Fruit fly (Drosophila melanogaster): Measurements from ENCODE around the gene Faf2.

Gene Faf2

dm6 chr2L:18753242-18753641, 44.8 kb upstream of the Faf2 start (continued):
- TF ChIP-seq CG13287 (GFP tag; IDR thresholded peaks at IDR 0.05; ENCODE audit: partially characterized antibody) (no peak), cg (GFP tag; optimal IDR thresholded peaks at IDR 0.05) (peak; percentile 23), Atf-2 (GFP tag; optimal IDR thresholded peaks at IDR 0.05) (no peak), CG6813 (GFP tag; optimal IDR thresholded peaks at IDR 0.05) (no peak), CG33557 (GFP tag; optimal IDR thresholded peaks at IDR 0.05) (no peak), Bteb2 (GFP tag; optimal IDR thresholded peaks at IDR 0.05) (no peak), ewg (GFP tag; optimal IDR thresholded peaks at IDR 0.05) (peak; percentile 9), lilli (GFP tag; optimal IDR thresholded peaks at IDR 0.05) (no peak), CG12071 (GFP tag; optimal IDR thresholded peaks at IDR 0.05) (no peak), Ada2b (GFP tag; IDR thresholded peaks at IDR 0.05) (no peak), NC2α (GFP tag; optimal IDR thresholded peaks at IDR 0.05) (no peak), E2f1 (GFP tag; IDR thresholded peaks at IDR 0.05) (no peak), Mrtf (GFP tag; IDR thresholded peaks at IDR 0.05) (peak; percentile 51; the same call in 1 of the 3 replicates)

- TF ChIP-seq sqz (GFP tag; optimal IDR thresholded peaks at IDR 0.05) (no peak), bsh (GFP tag; optimal IDR thresholded peaks at IDR 0.05) (peak in 1 of 2 experiments; percentile 91), CG5953 (GFP tag; IDR thresholded peaks at IDR 0.05) (no peak)
Observed at dm6 chr2L:18752823-18753222, 44.3 kb upstream of the Faf2 start.

dm6 chr2L:18752038-18752437, 43.5 kb upstream of the Faf2 start:
- TF ChIP-seq onecut (GFP tag; IDR thresholded peaks at IDR 0.05) (no peak), GATAe (GFP tag; conservative IDR thresholded peaks at IDR 0.05) (no peak), Drgx (GFP tag; IDR thresholded peaks at IDR 0.05) (peak; percentile 76)

- TF ChIP-seq sisA (GFP tag; IDR thresholded peaks at IDR 0.05) (no peak), abd-A (tag; optimal IDR thresholded peaks at IDR 0.05) (no peak), CG11560 (tag; IDR thresholded peaks at IDR 0.05) (no peak), CG12155 (GFP tag; optimal IDR thresholded peaks at IDR 0.05) (no peak), Ets65A (GFP tag) (peak; percentile 2), ranshi (GFP tag; IDR thresholded peaks at IDR 0.05) (no peak)
Observed at dm6 chr2L:18751337-18751736, 42.8 kb upstream of the Faf2 start.

dm6 chr2L:18746694-18747093, 38.2 kb upstream of the Faf2 start:
- TF ChIP-seq Drgx (GFP tag; IDR thresholded peaks at IDR 0.05) (peak; percentile 61), vvl (GFP tag; IDR thresholded peaks at IDR 0.05) (no peak)

- TF ChIP-seq Optix (GFP tag; IDR thresholded peaks at IDR 0.05) (0 out of 3 replicates have a peak, but pooled peaks have one; percentile 16), CG43689 (GFP tag; IDR thresholded peaks at IDR 0.05) (0 out of 2 replicates have a peak, but pooled peaks have one; percentile 8), hb (GFP tag; IDR thresholded peaks at IDR 0.05; ENCODE audit: partially characterized antibody) (no peak), slbo (GFP tag; IDR thresholded peaks at IDR 0.05) (0 out of 2 replicates have a peak, but pooled peaks have one; percentile 5), crol (GFP tag; IDR thresholded peaks at IDR 0.05) (0 out of 2 replicates have a peak, but pooled peaks have one; percentile 10), ci (GFP tag; IDR thresholded peaks at IDR 0.05) (0 out of 3 replicates have a peak, but pooled peaks have one; percentile 8), sens (GFP tag) (no peak), CG7372 (GFP tag; IDR thresholded peaks at IDR 0.05) (peak; percentile 71), Deaf1 (tag; optimal IDR thresholded peaks at IDR 0.05) (peak; percentile 12), D19A (tag; optimal IDR thresholded peaks at IDR 0.05) (no peak), Ets65A (GFP tag) (peak; percentile 74)
Observed at dm6 chr2L:18745454-18745853, 37.0 kb upstream of the Faf2 start.
